Fruit fly (Drosophila melanogaster): ENCODE results near the gene CG43638.

DNA sequence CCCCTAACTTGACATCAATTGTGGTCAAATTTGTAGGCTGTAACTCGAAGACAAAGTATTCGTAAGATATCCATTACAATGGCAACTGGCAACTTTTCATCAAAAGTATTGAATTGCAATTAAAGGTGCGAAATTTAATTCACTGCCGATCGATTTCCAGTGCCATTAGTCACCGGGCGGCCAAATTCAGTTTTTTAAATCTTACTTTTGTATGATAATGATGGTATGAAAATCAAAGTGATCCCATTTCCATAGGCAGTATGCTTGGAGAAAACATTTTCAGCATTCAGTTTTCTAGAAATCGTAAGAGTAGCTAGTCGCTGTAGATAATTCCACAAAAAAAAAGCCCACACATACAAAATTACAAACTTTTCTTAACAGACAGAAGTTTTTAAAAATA, at the start of gene CG43638:
- TF ChIP-seq Myc (optimal IDR thresholded peaks at IDR 0.05): no peak
- TF ChIP-seq ttk (optimal IDR thresholded peaks at IDR 0.05): no peak
- TF ChIP-seq h (optimal IDR thresholded peaks at IDR 0.05): no peak
- TF ChIP-seq psq (optimal IDR thresholded peaks at IDR 0.05): no peak
- no peak for TF ChIP-seq Sin3A (optimal IDR thresholded peaks at IDR 0.05)

Measured in Kc167 (cell line).